Fruit fly (Drosophila melanogaster): ENCODE results near the gene Pex5.
A peak's percentile ranks its signal among the peaks of the same experiment; 100 is the strongest.

Gene Pex5

DNA sequence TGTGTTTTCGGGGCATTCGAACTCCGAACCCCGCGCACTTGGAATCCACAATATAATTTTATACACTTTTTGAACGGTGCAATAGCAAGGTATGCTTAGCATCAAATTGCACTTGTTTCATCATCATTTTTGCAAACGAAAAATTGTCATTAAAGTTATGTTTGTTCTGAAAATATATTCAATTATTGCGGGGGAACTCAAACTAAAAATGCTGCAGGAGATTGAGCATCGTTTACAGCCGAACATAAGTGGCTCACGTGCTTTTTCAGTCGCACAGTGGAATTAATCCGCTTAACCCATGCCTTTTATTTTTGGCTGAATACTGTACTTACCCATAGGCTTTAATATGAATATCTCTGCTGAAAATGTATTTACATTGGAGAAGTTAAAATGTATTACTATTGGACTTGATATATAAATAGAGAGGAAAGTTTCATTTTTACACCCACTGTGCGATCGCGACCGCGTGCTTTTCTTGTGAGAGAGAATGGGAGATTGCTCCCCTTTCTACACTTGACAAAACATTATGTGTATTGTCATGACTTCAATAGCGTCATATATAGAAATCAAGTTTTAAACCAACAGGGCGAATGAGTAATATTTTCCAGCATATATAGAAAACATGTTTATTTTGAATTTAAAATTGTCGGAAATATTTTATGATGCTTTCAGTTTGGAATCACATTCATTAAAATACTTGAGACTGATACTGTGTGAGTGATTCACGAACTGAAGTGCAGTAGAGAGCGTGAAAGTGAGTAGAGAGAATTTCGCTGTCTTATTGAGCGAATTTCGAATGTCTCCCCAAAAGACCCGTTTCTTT, 38.3 kb downstream of the Pex5 start:
- peak; percentile 98 for TF ChIP-seq CG14655 (GFP tag; optimal IDR thresholded peaks at IDR 0.05)
- TF ChIP-seq D1 (tag; optimal IDR thresholded peaks at IDR 0.05): peak; percentile 89
- peak; percentile 98 for TF ChIP-seq CG34367 (tag; optimal IDR thresholded peaks at IDR 0.05)
- TF ChIP-seq CG13204 (GFP tag; optimal IDR thresholded peaks at IDR 0.05): peak; percentile 87
- TF ChIP-seq CG15710 (tag; optimal IDR thresholded peaks at IDR 0.05): peak; percentile 95
- TF ChIP-seq CG17806 (tag; optimal IDR thresholded peaks at IDR 0.05): peak; percentile 99
- peak; percentile 96 for TF ChIP-seq gl (tag; optimal IDR thresholded peaks at IDR 0.05)
- peak; percentile 98 for TF ChIP-seq rn (GFP tag; IDR thresholded peaks at IDR 0.05)
- peak; percentile 100 for TF ChIP-seq CG4496 (GFP tag; IDR thresholded peaks at IDR 0.05)
- TF ChIP-seq fd96Ca (GFP tag; IDR thresholded peaks at IDR 0.05): peak; percentile 99
- peak; percentile 98 for TF ChIP-seq CG8159 (tag; optimal IDR thresholded peaks at IDR 0.05)
- peak; percentile 99 for TF ChIP-seq CG12605 (GFP tag; IDR thresholded peaks at IDR 0.05)
- peak; percentile 99 for TF ChIP-seq Ets98B (GFP tag; IDR thresholded peaks at IDR 0.05)
- peak; percentile 94 for TF ChIP-seq CG10348 (GFP tag; IDR thresholded peaks at IDR 0.05)
- peak; percentile 99 for TF ChIP-seq Pif1B (GFP tag; optimal IDR thresholded peaks at IDR 0.05)
- TF ChIP-seq Pif1A (GFP tag; optimal IDR thresholded peaks at IDR 0.05): peak; percentile 99
- TF ChIP-seq EcR (GFP tag; optimal IDR thresholded peaks at IDR 0.05): peak; percentile 67
- peak; percentile 99 for TF ChIP-seq CG32121 (GFP tag; IDR thresholded peaks at IDR 0.05)
- TF ChIP-seq Snoo (tag; optimal IDR thresholded peaks at IDR 0.05): peak; percentile 98
- TF ChIP-seq CG9948 (tag; optimal IDR thresholded peaks at IDR 0.05): peak; percentile 97
- TF ChIP-seq CG8301 (tag; optimal IDR thresholded peaks at IDR 0.05): peak; percentile 98

DNA sequence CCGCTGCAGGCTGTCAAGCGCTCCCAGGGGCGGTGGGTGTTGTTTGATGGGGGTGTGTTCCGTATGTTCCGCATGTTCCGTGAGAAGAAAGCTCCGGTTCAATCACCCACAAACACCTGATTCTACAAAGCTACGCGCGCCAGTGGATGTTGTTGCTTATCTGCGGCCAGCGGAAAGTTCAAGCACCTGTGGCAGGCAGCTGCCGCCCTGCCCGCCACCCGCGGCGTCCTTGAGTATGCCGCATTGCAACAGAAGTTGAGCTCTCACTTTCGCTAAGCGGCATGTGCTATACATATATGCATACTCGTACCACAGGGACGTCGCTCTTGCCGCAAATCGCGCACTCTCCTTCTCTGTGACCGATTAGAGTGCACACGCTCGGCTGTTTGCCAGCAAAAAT, 40.8 kb downstream of the Pex5 start:
- TF ChIP-seq CG14655 (GFP tag; optimal IDR thresholded peaks at IDR 0.05) (peak; percentile 3), Ets98B (GFP tag; IDR thresholded peaks at IDR 0.05) (no peak), gl (tag; optimal IDR thresholded peaks at IDR 0.05) (no peak), CG17806 (tag; optimal IDR thresholded peaks at IDR 0.05) (no peak), CG12605 (GFP tag; IDR thresholded peaks at IDR 0.05) (peak; percentile 53; the same call in 1 of the 2 replicates), CG8301 (tag; optimal IDR thresholded peaks at IDR 0.05) (no peak), D1 (tag; optimal IDR thresholded peaks at IDR 0.05) (no peak), CG15710 (tag; optimal IDR thresholded peaks at IDR 0.05) (no peak), EcR (GFP tag; optimal IDR thresholded peaks at IDR 0.05) (peak; percentile 90), Pif1A (GFP tag; optimal IDR thresholded peaks at IDR 0.05) (no peak)

DNA sequence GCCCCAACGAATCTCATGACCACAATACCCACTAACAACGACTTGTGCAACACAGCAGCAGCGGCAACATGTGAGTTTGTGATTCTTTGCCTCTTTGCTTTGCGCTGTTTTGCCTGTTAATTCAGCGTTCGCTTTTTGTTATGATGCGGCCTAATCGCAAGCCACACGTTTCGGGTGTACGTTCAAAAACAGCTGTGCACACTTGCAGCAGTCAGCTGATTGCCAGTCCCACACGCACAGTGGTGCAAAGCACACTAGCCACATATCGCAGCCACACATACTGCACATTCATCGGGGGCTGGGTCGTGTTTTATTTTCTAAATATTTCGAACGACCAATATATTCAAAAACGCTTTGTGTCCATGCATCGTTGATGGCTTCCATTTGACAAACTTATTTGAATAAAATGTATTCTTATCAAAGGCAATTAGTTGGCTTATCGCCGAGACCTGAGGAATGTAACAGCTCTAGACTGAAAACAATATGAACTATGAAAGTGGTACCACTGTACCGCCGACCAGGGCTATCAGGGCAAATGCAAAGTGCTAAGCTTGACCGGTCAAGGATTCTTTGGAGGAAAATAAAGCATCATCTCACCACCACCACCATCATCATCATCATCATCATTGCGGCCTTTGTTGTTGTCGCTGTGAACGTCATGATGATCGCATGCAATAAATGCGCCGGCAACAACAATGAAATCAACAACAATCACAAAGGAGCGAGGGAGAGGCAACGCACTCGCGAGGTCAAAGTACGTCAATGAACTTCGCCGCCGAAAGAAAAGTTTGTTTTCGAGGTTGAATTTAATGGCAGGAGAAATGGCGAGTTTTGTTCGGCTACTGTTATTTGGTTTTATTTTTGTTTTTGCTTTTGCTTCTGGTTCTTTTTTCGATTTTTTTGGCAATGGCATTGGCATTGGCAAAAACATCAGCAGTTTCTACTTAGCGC, 42.7 kb downstream of the Pex5 start:
- peak; percentile 72 for TF ChIP-seq CG15710 (tag; optimal IDR thresholded peaks at IDR 0.05)
- TF ChIP-seq CG13204 (GFP tag; optimal IDR thresholded peaks at IDR 0.05): no peak
- no peak; the same call in 2 of the 3 replicates for TF ChIP-seq fd96Ca (GFP tag; IDR thresholded peaks at IDR 0.05)
- peak; percentile 69 for TF ChIP-seq CG8159 (tag; optimal IDR thresholded peaks at IDR 0.05)
- TF ChIP-seq Pif1A (GFP tag; optimal IDR thresholded peaks at IDR 0.05): peak; percentile 70
- TF ChIP-seq Snoo (tag; optimal IDR thresholded peaks at IDR 0.05): peak; percentile 43
- peak; percentile 99 for TF ChIP-seq EcR (GFP tag; optimal IDR thresholded peaks at IDR 0.05)
- no peak for TF ChIP-seq D1 (tag; optimal IDR thresholded peaks at IDR 0.05)
- TF ChIP-seq CG10348 (GFP tag; IDR thresholded peaks at IDR 0.05): no peak
- TF ChIP-seq rn (GFP tag; IDR thresholded peaks at IDR 0.05): no peak
- TF ChIP-seq CG12605 (GFP tag; IDR thresholded peaks at IDR 0.05): no peak
- TF ChIP-seq gl (tag; optimal IDR thresholded peaks at IDR 0.05): no peak
- TF ChIP-seq CG4496 (GFP tag; IDR thresholded peaks at IDR 0.05): peak; percentile 34; the same call in 2 of the 3 replicates
- no peak for TF ChIP-seq CG32121 (GFP tag; IDR thresholded peaks at IDR 0.05)
- TF ChIP-seq Pif1B (GFP tag; optimal IDR thresholded peaks at IDR 0.05): peak; percentile 52
- peak; percentile 39 for TF ChIP-seq CG8301 (tag; optimal IDR thresholded peaks at IDR 0.05)
- TF ChIP-seq CG14655 (GFP tag; optimal IDR thresholded peaks at IDR 0.05): peak; percentile 60
- TF ChIP-seq CG34367 (tag; optimal IDR thresholded peaks at IDR 0.05): peak; percentile 45
- TF ChIP-seq CG9948 (tag; optimal IDR thresholded peaks at IDR 0.05): peak; percentile 53
- TF ChIP-seq CG17806 (tag; optimal IDR thresholded peaks at IDR 0.05): peak; percentile 41
- no peak for TF ChIP-seq Ets98B (GFP tag; IDR thresholded peaks at IDR 0.05)

- TF ChIP-seq CG14655 (GFP tag; optimal IDR thresholded peaks at IDR 0.05): peak; percentile 72
- peak; percentile 80; the same call in 2 of the 3 replicates for TF ChIP-seq CG4496 (GFP tag; IDR thresholded peaks at IDR 0.05)
- TF ChIP-seq Pif1A (GFP tag; optimal IDR thresholded peaks at IDR 0.05): peak; percentile 65
- TF ChIP-seq Ets98B (GFP tag; IDR thresholded peaks at IDR 0.05): peak; percentile 58; the same call in 1 of the 2 replicates
- no peak; the same call in 1 of the 2 replicates for TF ChIP-seq CG12605 (GFP tag; IDR thresholded peaks at IDR 0.05)
- peak; percentile 44; the same call in 1 of the 2 replicates for TF ChIP-seq CG10348 (GFP tag; IDR thresholded peaks at IDR 0.05)
- TF ChIP-seq CG8159 (tag; optimal IDR thresholded peaks at IDR 0.05): peak; percentile 67
- peak; percentile 95 for TF ChIP-seq EcR (GFP tag; optimal IDR thresholded peaks at IDR 0.05)
- TF ChIP-seq Snoo (tag; optimal IDR thresholded peaks at IDR 0.05): peak; percentile 67
- no peak for TF ChIP-seq rn (GFP tag; IDR thresholded peaks at IDR 0.05)
- peak; percentile 56 for TF ChIP-seq CG34367 (tag; optimal IDR thresholded peaks at IDR 0.05)
- TF ChIP-seq CG9948 (tag; optimal IDR thresholded peaks at IDR 0.05): peak; percentile 56
- TF ChIP-seq CG32121 (GFP tag; IDR thresholded peaks at IDR 0.05): peak; percentile 68
- TF ChIP-seq fd96Ca (GFP tag; IDR thresholded peaks at IDR 0.05): peak; percentile 58; the same call in 2 of the 3 replicates
- TF ChIP-seq D1 (tag; optimal IDR thresholded peaks at IDR 0.05): peak; percentile 5
- peak; percentile 55 for TF ChIP-seq CG17806 (tag; optimal IDR thresholded peaks at IDR 0.05)
- peak; percentile 59 for TF ChIP-seq CG8301 (tag; optimal IDR thresholded peaks at IDR 0.05)
- TF ChIP-seq gl (tag; optimal IDR thresholded peaks at IDR 0.05): peak; percentile 21
- peak; percentile 42 for TF ChIP-seq Pif1B (GFP tag; optimal IDR thresholded peaks at IDR 0.05)
- peak; percentile 68 for TF ChIP-seq CG15710 (tag; optimal IDR thresholded peaks at IDR 0.05)
- TF ChIP-seq CG13204 (GFP tag; optimal IDR thresholded peaks at IDR 0.05): peak; percentile 14
These were observed 44.3 kb downstream of the Pex5 start for dm6 chrX:1824610-1824948.
